Fruit fly (Drosophila melanogaster) whole organism, embryonic: ENCODE measurements around the gene Mvd.

ENCODE experiments used
- ATbp ChIP-seq: fragments of 200-800 bp; sonication (Bioruptor generic); optimal IDR thresholded peaks from 2 replicates; lab custom pipeline; 2017; ENCODE audit warnings: missing biosample characterization, mild to moderate bottlenecking, missing genetic modification characterization, missing genetic modification reagents
- Aef1 ChIP-seq: fragments of 200-800 bp; sonication (Bioruptor generic); IDR thresholded peaks from 3 replicates; pipeline ENCODE4 v1.3.6; 2022; ENCODE audit warnings: missing biosample characterization, missing genetic modification characterization
- CG10366 ChIP-seq: fragments of 200-800 bp; sonication (Bioruptor generic); IDR thresholded peaks from 2 replicates; pipeline ENCODE4 v1.3.6; 2022; ENCODE audit warnings: missing biosample characterization, missing genetic modification characterization
- CG11504 ChIP-seq: fragments of 200-800 bp; sonication (Bioruptor generic); optimal IDR thresholded peaks from 3 replicates; lab custom pipeline; 2019; ENCODE audit warnings: missing biosample characterization, mild to moderate bottlenecking, missing genetic modification characterization, moderate library complexity
- CG11695 ChIP-seq: fragments of 200-800 bp; sonication (Bioruptor generic); IDR thresholded peaks from 3 replicates; pipeline ENCODE4 v1.3.6; 2022; ENCODE audit warnings: missing biosample characterization, missing genetic modification characterization
- CG12155 ChIP-seq: fragments of 200-800 bp; sonication (Bioruptor generic); optimal IDR thresholded peaks from 3 replicates; lab custom pipeline; 2016; ENCODE audit warnings: missing biosample characterization, missing genetic modification characterization
- CG12659 ChIP-seq: fragments of 200-800 bp; sonication (Bioruptor generic); optimal IDR thresholded peaks from 3 replicates; lab custom pipeline; 2017; ENCODE audit warnings: mild to moderate bottlenecking, missing biosample characterization, missing genetic modification reagents, missing genetic modification characterization
- CG14441 ChIP-seq: fragments of 200-800 bp; sonication (Bioruptor generic); IDR thresholded peaks from 2 replicates; pipeline ENCODE4 v1.3.6; 2022; ENCODE audit warnings: missing biosample characterization, missing genetic modification characterization
- CG15011 ChIP-seq: fragments of 200-800 bp; sonication (Bioruptor generic); optimal IDR thresholded peaks from 3 replicates; lab custom pipeline; 2018; ENCODE audit warnings: missing biosample characterization, mild to moderate bottlenecking, missing genetic modification characterization
- CG16813 ChIP-seq: fragments of 200-800 bp; sonication (Bioruptor generic); IDR thresholded peaks from 3 replicates; pipeline ENCODE4 v1.3.6; 2022; ENCODE audit warnings: missing biosample characterization, missing genetic modification characterization; ENCODE audit not compliant: partially characterized antibody
- CG17186 ChIP-seq: fragments of 200-800 bp; sonication (Bioruptor generic); optimal IDR thresholded peaks from 3 replicates; lab custom pipeline; 2017; ENCODE audit warnings: missing biosample characterization, missing genetic modification reagents, missing genetic modification characterization
- CG1832 ChIP-seq: fragments of 200-800 bp; sonication (Bioruptor generic); optimal IDR thresholded peaks from 2 replicates; lab custom pipeline; 2017; ENCODE audit warnings: missing biosample characterization, mild to moderate bottlenecking, missing genetic modification characterization, inconsistent platforms
- CG32767 ChIP-seq: fragments of 200-800 bp; sonication (Bioruptor generic); IDR thresholded peaks from 2 replicates; pipeline ENCODE4 v1.3.6; 2022; ENCODE audit warnings: missing biosample characterization, missing genetic modification characterization
- CG3407 ChIP-seq: fragments of 200-800 bp; sonication (Bioruptor generic); optimal IDR thresholded peaks from 2 replicates; lab custom pipeline; 2018; ENCODE audit warnings: missing biosample characterization, mild to moderate bottlenecking, missing genetic modification characterization
- CG34422 ChIP-seq: fragments of 200-800 bp; sonication (Bioruptor generic); IDR thresholded peaks from 3 replicates; pipeline ENCODE4 v1.3.6; 2022; ENCODE audit warnings: missing biosample characterization, missing genetic modification characterization
- CG4328 ChIP-seq: fragments of 200-800 bp; sonication (Bioruptor generic); optimal IDR thresholded peaks from 3 replicates; lab custom pipeline; 2017; ENCODE audit warnings: missing biosample characterization, missing genetic modification reagents, missing genetic modification characterization
- CG4424 ChIP-seq: fragments of 200-800 bp; sonication (Bioruptor generic); optimal IDR thresholded peaks from 3 replicates; lab custom pipeline; 2016; ENCODE audit warnings: missing biosample characterization, missing genetic modification characterization
- CG4854 ChIP-seq: fragments of 200-800 bp; sonication (Bioruptor generic); optimal IDR thresholded peaks from 2 replicates; lab custom pipeline; 2016; ENCODE audit warnings: missing biosample characterization, missing genetic modification characterization, inconsistent platforms
- CG6683 ChIP-seq: fragments of 200-800 bp; sonication (Bioruptor generic); optimal IDR thresholded peaks from 2 replicates; lab custom pipeline; 2017; ENCODE audit warnings: missing biosample characterization, mild to moderate bottlenecking, missing genetic modification characterization, missing genetic modification reagents
- CG7372 ChIP-seq: fragments of 200-800 bp; sonication (Bioruptor generic); IDR thresholded peaks from 2 replicates; pipeline ENCODE4 v1.3.6; 2022; ENCODE audit warnings: missing biosample characterization, missing genetic modification characterization
- CG8281 ChIP-seq: fragments of 200-800 bp; sonication (Bioruptor generic); optimal IDR thresholded peaks from 2 replicates; lab custom pipeline; 2018; ENCODE audit warnings: missing biosample characterization, mild to moderate bottlenecking, missing genetic modification characterization, moderate library complexity
- CG8944 ChIP-seq: fragments of 200-800 bp; sonication (Bioruptor generic); optimal IDR thresholded peaks from 3 replicates; lab custom pipeline; 2016; ENCODE audit warnings: missing biosample characterization, missing genetic modification characterization
- CG9215 ChIP-seq: fragments of 200-800 bp; sonication (Bioruptor generic); IDR thresholded peaks from 2 replicates; pipeline ENCODE4 v1.3.6; 2022; ENCODE audit warnings: missing biosample characterization, missing genetic modification characterization
- CG9727 ChIP-seq: fragments of 200-800 bp; sonication (Bioruptor generic); optimal IDR thresholded peaks from 3 replicates; lab custom pipeline; 2017; ENCODE audit warnings: missing biosample characterization, mild to moderate bottlenecking, missing genetic modification characterization
- CTCF ChIP-seq: fragments of 200-800 bp; sonication (Bioruptor generic); optimal IDR thresholded peaks from 2 replicates; lab custom pipeline; 2017; ENCODE audit warnings: missing biosample characterization, mild to moderate bottlenecking, missing genetic modification characterization, moderate library complexity
- E2f1 ChIP-seq: fragments of 200-800 bp; sonication (Bioruptor generic); IDR thresholded peaks from 2 replicates; pipeline ENCODE4 v1.3.6; 2022; ENCODE audit warnings: missing biosample characterization, missing genetic modification characterization
- Gsc ChIP-seq: fragments of 200-800 bp; sonication (Bioruptor generic); IDR thresholded peaks from 2 replicates; pipeline ENCODE4 v1.3.6; 2022; ENCODE audit warnings: missing biosample characterization, missing genetic modification characterization
- HLH4C ChIP-seq: fragments of 200-800 bp; sonication (Bioruptor generic); IDR thresholded peaks from 3 replicates; pipeline ENCODE4 v1.3.6; 2022; ENCODE audit warnings: missing biosample characterization, missing genetic modification characterization; ENCODE audit not compliant: partially characterized antibody
- Hr3 ChIP-seq: fragments of 200-800 bp; sonication (Bioruptor generic); optimal IDR thresholded peaks from 3 replicates; lab custom pipeline; 2016; ENCODE audit warnings: missing biosample characterization, missing genetic modification characterization
- MBD-R2 ChIP-seq: fragments of 200-800 bp; sonication (Bioruptor generic); IDR thresholded peaks from 2 replicates; pipeline ENCODE4 v1.3.6; 2022; ENCODE audit warnings: missing biosample characterization, missing genetic modification characterization
- Mes4 ChIP-seq: fragments of 200-800 bp; sonication (Bioruptor generic); optimal IDR thresholded peaks from 2 replicates; lab custom pipeline; 2016; ENCODE audit warnings: missing biosample characterization, missing genetic modification characterization
- Oli ChIP-seq: fragments of 200-800 bp; sonication (Bioruptor generic); optimal IDR thresholded peaks from 2 replicates; lab custom pipeline; 2018; ENCODE audit warnings: missing biosample characterization, mild to moderate bottlenecking, missing genetic modification characterization, moderate library complexity
- Rfx ChIP-seq: fragments of 200-800 bp; sonication (Bioruptor generic); IDR thresholded peaks from 2 replicates; pipeline ENCODE4 v1.3.6; 2022; ENCODE audit warnings: missing biosample characterization, missing genetic modification characterization
- Sox102F ChIP-seq: fragments of 200-800 bp; sonication (Bioruptor generic); optimal IDR thresholded peaks from 2 replicates; lab custom pipeline; 2018; ENCODE audit warnings: missing biosample characterization, mild to moderate bottlenecking, missing genetic modification characterization, moderate library complexity
- Xbp1 ChIP-seq: fragments of 200-800 bp; sonication (Bioruptor generic); optimal IDR thresholded peaks from 3 replicates; lab custom pipeline; 2016; ENCODE audit warnings: missing biosample characterization, mild to moderate bottlenecking, missing genetic modification characterization
- YL-1 ChIP-seq: fragments of 200-800 bp; sonication (Bioruptor generic); optimal IDR thresholded peaks from 3 replicates; lab custom pipeline; 2017; ENCODE audit warnings: missing biosample characterization, mild to moderate bottlenecking, missing genetic modification characterization
- bsh ChIP-seq, 2 experiments: fragments of 200-800 bp; sonication (Bioruptor generic); optimal IDR thresholded peaks; 2 replicates each; lab custom pipeline; 2017 to 2018; ENCODE audit warnings: mild to moderate bottlenecking in 2 of 2, missing biosample characterization in 2 of 2, missing genetic modification characterization in 2 of 2, moderate library complexity in 1 of 2
- chinmo ChIP-seq: fragments of 200-800 bp; sonication (Bioruptor generic); IDR thresholded peaks from 4 replicates; pipeline ENCODE4 v1.3.6; 2022; ENCODE audit warnings: missing biosample characterization, missing genetic modification characterization; ENCODE audit not compliant: partially characterized antibody
- fu2 ChIP-seq: fragments of 200-800 bp; sonication (Bioruptor generic); optimal IDR thresholded peaks from 2 replicates; lab custom pipeline; 2016; ENCODE audit warnings: missing biosample characterization, missing genetic modification characterization
- gce ChIP-seq: fragments of 200-800 bp; sonication (Bioruptor generic); IDR thresholded peaks from 3 replicates; pipeline ENCODE4 v1.3.6; 2022; ENCODE audit warnings: missing biosample characterization, missing genetic modification characterization
- gsb ChIP-seq: fragments of 200-800 bp; sonication (Bioruptor generic); IDR thresholded peaks from 2 replicates; pipeline ENCODE4 v1.3.6; 2022; ENCODE audit warnings: missing biosample characterization, missing genetic modification characterization
- h ChIP-seq: fragments of >200 bp; optimal IDR thresholded peaks from 2 replicates; lab custom pipeline; 2017
- hth ChIP-seq: fragments of >200 bp; optimal IDR thresholded peaks from 2 replicates; lab custom pipeline; 2017; ENCODE audit warnings: inconsistent platforms
- jumu ChIP-seq: fragments of 200-800 bp; sonication (Bioruptor generic); optimal IDR thresholded peaks from 3 replicates; lab custom pipeline; 2016; ENCODE audit warnings: missing biosample characterization, missing genetic modification characterization
- mirr ChIP-seq: fragments of 200-800 bp; sonication (Bioruptor generic); optimal IDR thresholded peaks from 3 replicates; lab custom pipeline; 2018; ENCODE audit warnings: missing biosample characterization, mild to moderate bottlenecking, missing genetic modification characterization
- nerfin-1 ChIP-seq: fragments of 200-800 bp; sonication (Bioruptor generic); optimal IDR thresholded peaks from 3 replicates; lab custom pipeline; 2019; ENCODE audit warnings: missing biosample characterization, mild to moderate bottlenecking, missing genetic modification characterization, moderate library complexity
- pnt ChIP-seq: fragments of 200-800 bp; sonication (Bioruptor generic); optimal IDR thresholded peaks from 3 replicates; lab custom pipeline; 2016; ENCODE audit warnings: missing biosample characterization, missing genetic modification characterization
- pros ChIP-seq: fragments of 200-800 bp; sonication (Bioruptor generic); optimal IDR thresholded peaks from 3 replicates; lab custom pipeline; 2019; ENCODE audit warnings: missing biosample characterization, mild to moderate bottlenecking, missing genetic modification characterization, moderate library complexity
- tup ChIP-seq: fragments of 200-800 bp; sonication (Bioruptor generic); optimal IDR thresholded peaks from 2 replicates; lab custom pipeline; 2016; ENCODE audit warnings: missing biosample characterization, mild to moderate bottlenecking, missing genetic modification characterization, moderate library complexity
- wek ChIP-seq: fragments of 200-800 bp; sonication (Bioruptor generic); optimal IDR thresholded peaks from 3 replicates; lab custom pipeline; 2018; ENCODE audit warnings: missing biosample characterization, mild to moderate bottlenecking, missing genetic modification characterization, moderate library complexity
- zen2 ChIP-seq: fragments of 200-800 bp; sonication (Bioruptor generic); IDR thresholded peaks from 3 replicates; pipeline ENCODE4 v1.3.6; 2022; ENCODE audit warnings: missing biosample characterization, missing genetic modification characterization; ENCODE audit not compliant: partially characterized antibody

Gene Mvd

dm6 chrX:15738890-15739550 is 9.9 kb upstream of the Mvd start, which contains the start of the genes CG11679 and CG8206 (continued):
- no peak for TF ChIP-seq CG15011 (GFP tag; lab: Kevin White, UChicago)
- no peak for TF ChIP-seq hth (lab: Kevin White, UChicago)
- peak; percentile 56 for TF ChIP-seq CG9215 (GFP tag; lab: Robert Waterston, UW)
- peak; percentile 55; the same call in 1 of the 3 replicates for TF ChIP-seq CG34422 (GFP tag; lab: Robert Waterston, UW)
- TF ChIP-seq CG12155 (GFP tag; lab: Kevin White, UChicago) = no peak
- TF ChIP-seq Gsc = no peak
- TF ChIP-seq CG16813 (GFP tag; lab: Robert Waterston, UW) = peak; percentile 39; the same call in 2 of the 3 replicates
- TF ChIP-seq CG11504 = no peak
- TF ChIP-seq CG4328 (GFP tag; lab: Kevin White, UChicago) = no peak
- TF ChIP-seq bsh (GFP tag; optimal IDR thresholded peaks at IDR 0.05; lab: Kevin White, UChicago) = no peak
- peak; percentile 53; the same call in 2 of the 3 replicates for TF ChIP-seq HLH4C
- TF ChIP-seq fu2 = peak; percentile 25
- TF ChIP-seq E2f1 = no peak
- TF ChIP-seq CG12659 (GFP tag; lab: Kevin White, UChicago) = peak; percentile 2
- TF ChIP-seq gsb (GFP tag; lab: Robert Waterston, UW) = no peak
- TF ChIP-seq CG4424 (GFP tag; lab: Kevin White, UChicago) = no peak
- no peak for TF ChIP-seq Mes4 (GFP tag; lab: Kevin White, UChicago)
- no peak for TF ChIP-seq CG4854 (GFP tag; lab: Kevin White, UChicago)
- TF ChIP-seq wek = no peak
- no peak for TF ChIP-seq pros (GFP tag; lab: Kevin White, UChicago)
- peak; percentile 20 for TF ChIP-seq CG9727 (GFP tag; lab: Kevin White, UChicago)
- peak; percentile 26; the same call in 1 of the 3 replicates for TF ChIP-seq Aef1 (GFP tag; lab: Robert Waterston, UW)
- TF ChIP-seq Hr3 (GFP tag; lab: Kevin White, UChicago) = peak; percentile 14
- no peak for TF ChIP-seq CG10366 (GFP tag; lab: Robert Waterston, UW)
- TF ChIP-seq CG1832 = no peak
- TF ChIP-seq Rfx (GFP tag; lab: Robert Waterston, UW) = peak; percentile 72
- TF ChIP-seq CG3407 = no peak
- TF ChIP-seq h (lab: Kevin White, UChicago) = no peak
- TF ChIP-seq MBD-R2 (GFP tag; lab: Robert Waterston, UW) = peak; percentile 77
- TF ChIP-seq jumu (GFP tag; lab: Kevin White, UChicago) = peak; percentile 51
- TF ChIP-seq zen2 (GFP tag; lab: Robert Waterston, UW) = no peak
- TF ChIP-seq CTCF = no peak
- no peak for TF ChIP-seq CG6683 (GFP tag; lab: Kevin White, UChicago)
- TF ChIP-seq pnt (GFP tag; lab: Kevin White, UChicago) = peak; percentile 44
- TF ChIP-seq Xbp1 (GFP tag; lab: Kevin White, UChicago) = peak; percentile 48
- no peak for TF ChIP-seq CG32767
- TF ChIP-seq CG14441 = peak; percentile 45; the same call in 1 of the 2 replicates
- no peak for TF ChIP-seq CG11695
- no peak for TF ChIP-seq CG8281 (tag; lab: Kevin White, UChicago)
- no peak for TF ChIP-seq tup (GFP tag; lab: Kevin White, UChicago)
- no peak for TF ChIP-seq mirr (GFP tag; lab: Kevin White, UChicago)
- TF ChIP-seq chinmo (GFP tag; lab: Robert Waterston, UW) = 0 out of 4 replicates have a peak, but pooled peaks have one; percentile 44
- no peak for TF ChIP-seq CG7372 (GFP tag; lab: Robert Waterston, UW)
- TF ChIP-seq nerfin-1 = peak; percentile 8
- TF ChIP-seq Oli (tag; lab: Kevin White, UChicago) = no peak
- no peak for TF ChIP-seq CG17186 (GFP tag; lab: Kevin White, UChicago)
- TF ChIP-seq CG8944 (GFP tag; lab: Kevin White, UChicago) = peak; percentile 67
- peak; percentile 42 for TF ChIP-seq YL-1 (GFP tag; lab: Kevin White, UChicago)
- no peak for TF ChIP-seq Sox102F (GFP tag; lab: Kevin White, UChicago)
- no peak for TF ChIP-seq gce (GFP tag; lab: Robert Waterston, UW)
- no peak for TF ChIP-seq ATbp (GFP tag; lab: Kevin White, UChicago)
